Fruit fly (Drosophila melanogaster) whole organism, embryonic: Measurements from ENCODE around the gene Lmpt.
A peak's percentile ranks its signal among the peaks of the same experiment; 100 is the strongest.

Source experiments
- Abd-B ChIP-seq: fragments of 200-800 bp; sonication (Bioruptor generic); optimal IDR thresholded peaks from 2 replicates; lab custom pipeline; 2018; ENCODE audit warnings: missing biosample characterization, mild to moderate bottlenecking, missing genetic modification characterization, moderate library complexity
- Ada2b ChIP-seq: fragments of 200-800 bp; sonication (Bioruptor generic); IDR thresholded peaks from 2 replicates; pipeline ENCODE4 v1.3.6; 2022; ENCODE audit warnings: missing biosample characterization, missing genetic modification characterization
- Awh ChIP-seq: fragments of 200-800 bp; sonication (Bioruptor generic); IDR thresholded peaks from 2 replicates; pipeline ENCODE4, ENCODE4 v1.3.6; 2022; ENCODE audit warnings: missing biosample characterization, missing genetic modification characterization
- Blimp-1 ChIP-seq: fragments of 200-800 bp; sonication (Bioruptor generic); optimal IDR thresholded peaks from 3 replicates; lab custom pipeline; 2018; ENCODE audit warnings: missing biosample characterization, missing genetic modification characterization, mild to moderate bottlenecking, moderate library complexity, missing genetic modification reagents
- CG16815 ChIP-seq: fragments of 200-800 bp; sonication (Bioruptor generic); optimal IDR thresholded peaks from 3 replicates; lab custom pipeline; 2017; ENCODE audit warnings: missing biosample characterization, mild to moderate bottlenecking, missing genetic modification characterization
- CG17328 ChIP-seq: fragments of 200-800 bp; sonication (Bioruptor generic); IDR thresholded peaks from 2 replicates; pipeline ENCODE4 v1.3.6; 2022; ENCODE audit warnings: missing biosample characterization, missing genetic modification characterization
- CG17612 ChIP-seq: fragments of 200-800 bp; sonication (Bioruptor generic); IDR thresholded peaks from 2 replicates; pipeline ENCODE4 v1.3.6; 2022; ENCODE audit warnings: missing biosample characterization, missing genetic modification characterization
- CG3065 ChIP-seq: fragments of 200-800 bp; sonication (Bioruptor generic); optimal IDR thresholded peaks from 2 replicates; lab custom pipeline; 2016; ENCODE audit warnings: missing biosample characterization, missing genetic modification characterization
- CG31388 ChIP-seq: fragments of 200-800 bp; sonication (Bioruptor generic); optimal IDR thresholded peaks from 2 replicates; lab custom pipeline; 2016; ENCODE audit warnings: missing biosample characterization, missing genetic modification characterization
- CG32767 ChIP-seq: fragments of 200-800 bp; sonication (Bioruptor generic); IDR thresholded peaks from 2 replicates; pipeline ENCODE4 v1.3.6; 2022; ENCODE audit warnings: missing biosample characterization, missing genetic modification characterization
- CG33213 ChIP-seq: fragments of 200-800 bp; sonication (Bioruptor generic); optimal IDR thresholded peaks from 3 replicates; lab custom pipeline; 2016; ENCODE audit warnings: missing biosample characterization, missing genetic modification characterization
- CG3726 ChIP-seq: fragments of 200-800 bp; sonication (Bioruptor generic); IDR thresholded peaks from 3 replicates; pipeline ENCODE4, ENCODE4 v1.3.6; 2022; ENCODE audit warnings: missing biosample characterization, missing genetic modification characterization
- CG4282 ChIP-seq: fragments of 200-800 bp; sonication (Bioruptor generic); optimal IDR thresholded peaks from 2 replicates; lab custom pipeline; 2016; ENCODE audit warnings: missing biosample characterization, missing genetic modification characterization
- CG4730 ChIP-seq: fragments of 200-800 bp; sonication (Bioruptor generic); IDR thresholded peaks from 2 replicates; pipeline ENCODE4 v1.3.6; 2022; ENCODE audit warnings: missing biosample characterization, missing genetic modification characterization
- CG6813 ChIP-seq: fragments of 200-800 bp; sonication (Bioruptor generic); optimal IDR thresholded peaks from 2 replicates; lab custom pipeline; 2017; ENCODE audit warnings: missing biosample characterization, missing genetic modification characterization, mild to moderate bottlenecking, moderate library complexity, missing genetic modification reagents
- CG9932 ChIP-seq: fragments of 200-800 bp; sonication (Bioruptor generic); IDR thresholded peaks from 2 replicates; pipeline ENCODE4 v1.3.6; 2022; ENCODE audit warnings: missing biosample characterization, missing genetic modification characterization
- Camta ChIP-seq: fragments of 200-800 bp; sonication (Bioruptor generic); optimal IDR thresholded peaks from 2 replicates; lab custom pipeline; 2016; ENCODE audit warnings: missing biosample characterization, missing genetic modification characterization
- Doc3 ChIP-seq: fragments of 200-800 bp; sonication (Bioruptor generic); IDR thresholded peaks from 3 replicates; pipeline ENCODE4 v1.3.6; 2022; ENCODE audit warnings: missing biosample characterization, missing genetic modification characterization; ENCODE audit not compliant: partially characterized antibody
- ERR ChIP-seq: fragments of 200-800 bp; sonication (Bioruptor generic); optimal IDR thresholded peaks from 2 replicates; lab custom pipeline; 2016; ENCODE audit warnings: missing biosample characterization, missing genetic modification characterization
- Eip74EF ChIP-seq, 2 experiments: fragments of 200-800 bp in 1 of 2; fragments of >200 bp in 1 of 2; sonication (Bioruptor generic) in 1 of 2; optimal IDR thresholded peaks; 2 replicates each; lab custom pipeline; 2017 to 2019; ENCODE audit warnings: missing biosample characterization in 2 of 2, missing genetic modification characterization in 2 of 2, mild to moderate bottlenecking in 1 of 2, moderate library complexity in 1 of 2
- Ets97D ChIP-seq: fragments of 200-800 bp; sonication (Bioruptor generic); optimal IDR thresholded peaks from 3 replicates; lab custom pipeline; 2016; ENCODE audit warnings: missing biosample characterization, missing genetic modification characterization
- Gug ChIP-seq: fragments of 200-800 bp; sonication (Bioruptor generic); IDR thresholded peaks from 4 replicates; pipeline ENCODE4 v1.3.6; 2022; ENCODE audit warnings: missing biosample characterization, missing genetic modification characterization
- Hey ChIP-seq: fragments of 200-800 bp; sonication (Bioruptor generic); optimal IDR thresholded peaks from 3 replicates; lab custom pipeline; 2018; ENCODE audit warnings: missing biosample characterization, mild to moderate bottlenecking, missing genetic modification characterization
- HmgZ ChIP-seq: fragments of 200-800 bp; sonication (Bioruptor generic); optimal IDR thresholded peaks from 2 replicates; lab custom pipeline; 2018; ENCODE audit warnings: missing biosample characterization, mild to moderate bottlenecking, missing genetic modification characterization
- Hmr ChIP-seq: fragments of 200-800 bp; sonication (Bioruptor generic); optimal IDR thresholded peaks from 3 replicates; lab custom pipeline; 2017; ENCODE audit warnings: mild to moderate bottlenecking, missing biosample characterization, missing genetic modification reagents, missing genetic modification characterization
- Hmx ChIP-seq: fragments of 200-800 bp; sonication (Bioruptor generic); optimal IDR thresholded peaks from 2 replicates; lab custom pipeline; 2016; ENCODE audit warnings: missing biosample characterization, missing genetic modification characterization
- Hr39 ChIP-seq: fragments of >200 bp; optimal IDR thresholded peaks from 2 replicates; lab custom pipeline; 2017
- NK7.1 ChIP-seq: fragments of 200-800 bp; sonication (Bioruptor generic); optimal IDR thresholded peaks from 3 replicates; lab custom pipeline; 2016; ENCODE audit warnings: missing biosample characterization, missing genetic modification characterization
- Ravus ChIP-seq: fragments of 200-800 bp; sonication (Bioruptor generic); IDR thresholded peaks from 2 replicates; pipeline ENCODE4 v1.3.6; 2022; ENCODE audit warnings: missing biosample characterization, missing genetic modification characterization
- Sox100B ChIP-seq: fragments of 200-800 bp; sonication (Bioruptor generic); optimal IDR thresholded peaks from 3 replicates; lab custom pipeline; 2018; ENCODE audit warnings: missing biosample characterization, mild to moderate bottlenecking, missing genetic modification characterization
- bsh ChIP-seq, 2 experiments: fragments of 200-800 bp; sonication (Bioruptor generic); optimal IDR thresholded peaks; 2 replicates each; lab custom pipeline; 2017 to 2018; ENCODE audit warnings: mild to moderate bottlenecking in 2 of 2, missing biosample characterization in 2 of 2, missing genetic modification characterization in 2 of 2, moderate library complexity in 1 of 2
- crol ChIP-seq: fragments of 200-800 bp; sonication (Bioruptor generic); IDR thresholded peaks from 2 replicates; pipeline ENCODE4 v1.3.6; 2022; ENCODE audit warnings: missing biosample characterization, missing genetic modification characterization
- crp ChIP-seq, 2 experiments: fragments of 200-800 bp; sonication (Bioruptor generic); optimal IDR thresholded peaks; 2 replicates in 1 of 2; 3 replicates in 1 of 2; lab custom pipeline; 2017; ENCODE audit warnings: missing biosample characterization in 2 of 2, missing genetic modification characterization in 2 of 2, mild to moderate bottlenecking in 1 of 2, moderate library complexity in 1 of 2
- grn ChIP-seq: fragments of 200-800 bp; sonication (Bioruptor generic); optimal IDR thresholded peaks from 3 replicates; lab custom pipeline; 2017; ENCODE audit warnings: missing biosample characterization, missing genetic modification characterization
- gsb ChIP-seq: fragments of 200-800 bp; sonication (Bioruptor generic); IDR thresholded peaks from 2 replicates; pipeline ENCODE4 v1.3.6; 2022; ENCODE audit warnings: missing biosample characterization, missing genetic modification characterization
- hbn ChIP-seq: fragments of 200-800 bp; sonication (Bioruptor generic); IDR thresholded peaks from 2 replicates; pipeline ENCODE4 v1.3.6; 2022; ENCODE audit warnings: missing biosample characterization, missing genetic modification characterization; ENCODE audit not compliant: partially characterized antibody
- ind ChIP-seq: fragments of 200-800 bp; sonication (Bioruptor generic); optimal IDR thresholded peaks from 3 replicates; lab custom pipeline; 2016; ENCODE audit warnings: missing biosample characterization, missing genetic modification characterization
- insv ChIP-seq, 2 experiments: fragments of 200-800 bp; sonication (Bioruptor generic); optimal IDR thresholded peaks; 3 replicates each; lab custom pipeline; 2016 to 2018; ENCODE audit warnings: missing biosample characterization in 2 of 2, missing genetic modification characterization in 2 of 2
- lmd ChIP-seq: fragments of 200-800 bp; sonication (Bioruptor generic); IDR thresholded peaks from 2 replicates; pipeline ENCODE4 v1.3.6; 2022; ENCODE audit warnings: missing biosample characterization, missing genetic modification characterization
- lov ChIP-seq, 2 experiments: fragments of 200-800 bp in 1 of 2; fragments of >200 bp in 1 of 2; sonication (Bioruptor generic) in 1 of 2; IDR thresholded peaks in 1 of 2; optimal IDR thresholded peaks in 1 of 2; 2 replicates in 1 of 2; 3 replicates in 1 of 2; pipeline versions ENCODE4 v1.3.6 to Lab custom; 2017 to 2022; ENCODE audit warnings: missing biosample characterization in 1 of 2, missing genetic modification characterization in 1 of 2
- mld ChIP-seq: fragments of 200-800 bp; sonication (Bioruptor generic); IDR thresholded peaks from 3 replicates; pipeline ENCODE4 v1.3.6; 2022; ENCODE audit warnings: missing biosample characterization, missing genetic modification characterization; ENCODE audit not compliant: partially characterized antibody
- ranshi ChIP-seq: fragments of 200-800 bp; sonication (Bioruptor generic); IDR thresholded peaks from 2 replicates; pipeline ENCODE4 v1.3.6; 2022; ENCODE audit warnings: missing biosample characterization, missing genetic modification characterization
- salm ChIP-seq: fragments of 200-800 bp; sonication (Bioruptor generic); optimal IDR thresholded peaks from 2 replicates; lab custom pipeline; 2018; ENCODE audit warnings: missing biosample characterization, mild to moderate bottlenecking, missing genetic modification characterization
- scrt ChIP-seq: fragments of 200-800 bp; sonication (Bioruptor generic); optimal IDR thresholded peaks from 2 replicates; lab custom pipeline; 2018; ENCODE audit warnings: missing biosample characterization, mild to moderate bottlenecking, missing genetic modification characterization, moderate library complexity
- sd ChIP-seq: fragments of 200-800 bp; sonication (Bioruptor generic); optimal IDR thresholded peaks from 3 replicates; lab custom pipeline; 2018; ENCODE audit warnings: missing biosample characterization, mild to moderate bottlenecking, missing genetic modification characterization, moderate library complexity
- shn ChIP-seq: fragments of 200-800 bp; sonication (Bioruptor generic); optimal IDR thresholded peaks from 3 replicates; lab custom pipeline; 2016; ENCODE audit warnings: missing biosample characterization, missing genetic modification characterization
- tap ChIP-seq: fragments of 200-800 bp; optimal IDR thresholded peaks from 3 replicates; lab custom pipeline; 2019; ENCODE audit warnings: missing biosample characterization, mild to moderate bottlenecking, missing genetic modification characterization, moderate library complexity
- twi ChIP-seq: fragments of 200-800 bp; optimal IDR thresholded peaks from 2 replicates; lab custom pipeline; 2019; ENCODE audit warnings: missing biosample characterization, mild to moderate bottlenecking, missing genetic modification characterization, moderate library complexity
- usp ChIP-seq: fragments of >200 bp; optimal IDR thresholded peaks from 2 replicates; lab custom pipeline; 2017; ENCODE audit warnings: missing biosample characterization, missing genetic modification characterization
- wdn ChIP-seq: fragments of 200-800 bp; sonication (Bioruptor generic); IDR thresholded peaks from 2 replicates; pipeline ENCODE4 v1.3.6; 2022; ENCODE audit warnings: missing biosample characterization, missing genetic modification characterization

The Lmpt gene

DNA sequence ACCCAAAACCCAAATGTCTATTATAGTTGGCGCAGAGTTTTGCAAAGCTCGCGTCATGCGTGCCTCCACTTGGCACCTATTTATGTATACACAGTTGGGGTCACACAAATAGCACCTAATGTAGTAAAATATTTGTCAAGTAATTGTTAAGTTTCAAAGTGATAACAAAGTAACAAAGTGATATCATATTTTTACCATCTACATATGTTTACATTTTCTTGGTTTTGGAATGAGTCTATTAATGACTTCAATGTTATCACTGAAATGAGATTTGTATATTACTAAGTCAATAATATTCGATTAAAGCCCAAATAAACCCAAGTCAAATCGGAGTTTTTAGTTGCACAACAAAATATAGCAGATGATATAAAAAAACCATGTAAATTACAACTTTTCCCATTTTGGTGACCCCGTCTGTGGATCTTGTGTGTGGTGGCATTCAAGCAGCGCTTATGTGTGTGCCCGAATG is 7.4 kb downstream of the Lmpt start (continued):
- TF ChIP-seq CG33213 (GFP tag; lab: Kevin White, UChicago) (no peak), CG16815 (peak; percentile 41), ind (GFP tag; lab: Kevin White, UChicago) (peak; percentile 64), Ets97D (GFP tag; lab: Kevin White, UChicago) (no peak), Gug (peak; percentile 8; the same call in 1 of the 4 replicates), crp (GFP tag; optimal IDR thresholded peaks at IDR 0.05; lab: Kevin White, UChicago) (peak in 1 of 2 experiments; percentile 35), CG31388 (GFP tag; lab: Kevin White, UChicago) (peak; percentile 50), Hmr (GFP tag; lab: Kevin White, UChicago) (peak; percentile 83), CG4282 (no peak), lov (optimal IDR thresholded peaks at IDR 0.05; lab: Kevin White, UChicago) (no peak), lov (GFP tag; IDR thresholded peaks at IDR 0.05; lab: Robert Waterston, UW) (no peak), Ada2b (GFP tag; lab: Robert Waterston, UW) (peak; percentile 27; the same call in 1 of the 2 replicates), HmgZ (tag; lab: Kevin White, UChicago) (peak; percentile 22), bsh (GFP tag; optimal IDR thresholded peaks at IDR 0.05; lab: Kevin White, UChicago) (peak; percentile 68 to 70), usp (GFP tag; lab: Kevin White, UChicago) (no peak), CG9932 (GFP tag; lab: Robert Waterston, UW) (0 out of 2 replicates have a peak, but pooled peaks have one; percentile 40), CG17612 (GFP tag; lab: Robert Waterston, UW) (no peak), Sox100B (GFP tag; lab: Kevin White, UChicago) (peak; percentile 83), Eip74EF (GFP tag; optimal IDR thresholded peaks at IDR 0.05; lab: Kevin White, UChicago) (peak in 1 of 2 experiments; percentile 65), CG3726 (GFP tag; lab: Robert Waterston, UW) (no peak), wdn (GFP tag; lab: Robert Waterston, UW) (no peak), NK7.1 (peak; percentile 50), lmd (GFP tag; lab: Robert Waterston, UW) (peak; percentile 65), Awh (0 out of 2 replicates have a peak, but pooled peaks have one; percentile 9), ranshi (peak; percentile 53; the same call in 1 of the 2 replicates), CG17328 (0 out of 2 replicates have a peak, but pooled peaks have one; percentile 24), CG6813 (GFP tag; lab: Kevin White, UChicago) (peak; percentile 47), mld (GFP tag; lab: Robert Waterston, UW) (no peak), Hr39 (lab: Kevin White, UChicago) (no peak), gsb (no peak), tap (tag; lab: Kevin White, UChicago) (peak; percentile 68), shn (GFP tag; lab: Kevin White, UChicago) (no peak), salm (tag; lab: Kevin White, UChicago) (peak; percentile 75), twi (tag; lab: Kevin White, UChicago) (peak; percentile 54), crol (GFP tag; lab: Robert Waterston, UW) (no peak), Ravus (GFP tag; lab: Robert Waterston, UW) (no peak), Camta (GFP tag; lab: Kevin White, UChicago) (peak; percentile 27), Hmx (no peak), grn (GFP tag; lab: Kevin White, UChicago) (no peak), CG4730 (0 out of 2 replicates have a peak, but pooled peaks have one; percentile 23), ERR (no peak), sd (tag; lab: Kevin White, UChicago) (peak; percentile 29), CG32767 (GFP tag; lab: Robert Waterston, UW) (no peak), Blimp-1 (GFP tag; lab: Kevin White, UChicago) (peak; percentile 65), Abd-B (GFP tag; lab: Kevin White, UChicago) (peak; percentile 51), Hey (peak; percentile 10), insv (GFP tag; optimal IDR thresholded peaks at IDR 0.05; lab: Kevin White, UChicago) (peak in 1 of 2 experiments; percentile 33), CG3065 (GFP tag; lab: Kevin White, UChicago) (no peak), Doc3 (no peak), scrt (GFP tag; lab: Kevin White, UChicago) (peak; percentile 54), hbn (GFP tag; lab: Robert Waterston, UW) (no peak)
